Fruit fly (Drosophila melanogaster): ENCODE measurements around the gene p38a.

The p38a gene

DNA sequence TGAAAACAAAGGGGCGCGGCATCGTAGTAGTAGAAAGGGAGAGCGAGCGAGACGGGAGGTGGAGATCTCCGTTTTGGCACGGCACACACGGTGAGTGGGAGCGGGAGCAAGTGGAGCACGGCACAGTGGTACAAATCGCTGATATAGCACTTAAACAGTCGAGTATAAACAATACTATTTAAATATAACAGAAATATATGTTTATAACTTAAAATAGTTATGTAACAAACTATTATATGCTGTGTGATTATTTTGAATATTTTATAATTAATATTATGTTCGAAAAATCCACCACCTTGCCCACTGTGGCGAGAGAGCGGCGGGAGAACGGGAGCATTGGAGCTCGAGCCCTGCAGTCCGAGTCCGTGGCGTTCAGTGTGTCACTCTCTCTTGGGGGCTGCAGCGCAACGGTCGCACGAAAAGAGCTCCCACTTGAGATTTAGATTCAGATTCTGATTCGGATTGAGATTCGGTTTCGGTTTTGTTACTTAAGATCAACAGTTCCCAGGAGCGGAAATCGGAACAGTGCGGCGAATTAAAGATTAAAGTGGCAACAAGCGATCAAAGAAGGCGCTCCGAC lies 11.0 kb downstream of the p38a start, which contains the start of gene Kal1 (continued):
- TF ChIP-seq CG8924 (tag; optimal IDR thresholded peaks at IDR 0.05): peak; percentile 95
- TF ChIP-seq CG18619 (GFP tag; optimal IDR thresholded peaks at IDR 0.05): peak; percentile 81
- TF ChIP-seq psq (GFP tag; optimal IDR thresholded peaks at IDR 0.05): peak; percentile 45
- TF ChIP-seq Blimp-1 (GFP tag; optimal IDR thresholded peaks at IDR 0.05): peak; percentile 96
- no peak for TF ChIP-seq CG8089 (GFP tag; optimal IDR thresholded peaks at IDR 0.05)
- TF ChIP-seq CG7271 (tag; optimal IDR thresholded peaks at IDR 0.05): peak; percentile 27
- peak; percentile 96 for TF ChIP-seq PHDP (tag; optimal IDR thresholded peaks at IDR 0.05)
- peak; percentile 94 for TF ChIP-seq CG1529 (GFP tag; optimal IDR thresholded peaks at IDR 0.05)
- 0 out of 2 replicates have a peak, but pooled peaks have one; percentile 39 for TF ChIP-seq CG11085 (GFP tag; IDR thresholded peaks at IDR 0.05)
- peak; percentile 30 for TF ChIP-seq D19B (GFP tag; optimal IDR thresholded peaks at IDR 0.05)
- TF ChIP-seq Trl (optimal IDR thresholded peaks at IDR 0.05): peak in 1 of 2 experiments; percentile 44
- no peak for TF ChIP-seq Trl (GFP tag; optimal IDR thresholded peaks at IDR 0.05)
- TF ChIP-seq CG1832 (GFP tag; optimal IDR thresholded peaks at IDR 0.05): peak; percentile 9
- TF ChIP-seq CG13775 (GFP tag; optimal IDR thresholded peaks at IDR 0.05): peak; percentile 85
- no peak for TF ChIP-seq nerfin-2 (GFP tag; IDR thresholded peaks at IDR 0.05; ENCODE audit: partially characterized antibody)
- no peak for TF ChIP-seq p53 (GFP tag; optimal IDR thresholded peaks at IDR 0.05)
- TF ChIP-seq run (tag; optimal IDR thresholded peaks at IDR 0.05): peak; percentile 91
- peak; percentile 47 for TF ChIP-seq CG11696 (GFP tag; IDR thresholded peaks at IDR 0.05)
- peak; percentile 95 for TF ChIP-seq CG2875 (GFP tag; optimal IDR thresholded peaks at IDR 0.05)
- peak; percentile 83 for TF ChIP-seq CG1233 (GFP tag; optimal IDR thresholded peaks at IDR 0.05)
- peak; percentile 57 for TF ChIP-seq ac (GFP tag; optimal IDR thresholded peaks at IDR 0.05)
- TF ChIP-seq CG17328 (GFP tag; IDR thresholded peaks at IDR 0.05): peak; percentile 95
- TF ChIP-seq HLH3B (GFP tag; IDR thresholded peaks at IDR 0.05): peak; percentile 96
- TF ChIP-seq CG31441 (GFP tag; IDR thresholded peaks at IDR 0.05): peak; percentile 96
- no peak for TF ChIP-seq hbn (GFP tag; IDR thresholded peaks at IDR 0.05; ENCODE audit: partially characterized antibody)
- 0 out of 3 replicates have a peak, but pooled peaks have one; percentile 38 for TF ChIP-seq knrl (GFP tag; IDR thresholded peaks at IDR 0.05; ENCODE audit: partially characterized antibody)
- TF ChIP-seq CG9727 (GFP tag; optimal IDR thresholded peaks at IDR 0.05): peak; percentile 88
- TF ChIP-seq CG6813 (GFP tag; optimal IDR thresholded peaks at IDR 0.05): peak; percentile 91
- no peak for TF ChIP-seq ato (GFP tag; IDR thresholded peaks at IDR 0.05; ENCODE audit: partially characterized antibody)
- peak; percentile 94 for TF ChIP-seq CG2202 (tag; optimal IDR thresholded peaks at IDR 0.05)
- peak; percentile 95 for TF ChIP-seq seq (GFP tag; IDR thresholded peaks at IDR 0.05)
- TF ChIP-seq Spps (tag; optimal IDR thresholded peaks at IDR 0.05): peak; percentile 94
- peak; percentile 82 for TF ChIP-seq CG16815 (GFP tag; optimal IDR thresholded peaks at IDR 0.05)
- TF ChIP-seq gsb-n (tag; optimal IDR thresholded peaks at IDR 0.05): peak; percentile 97
- TF ChIP-seq da (GFP tag; optimal IDR thresholded peaks at IDR 0.05): no peak
- TF ChIP-seq CG11560 (tag; IDR thresholded peaks at IDR 0.05): peak; percentile 72; the same call in 2 of the 3 replicates
- TF ChIP-seq CG4328 (GFP tag; optimal IDR thresholded peaks at IDR 0.05): peak; percentile 80
- no peak for TF ChIP-seq Bdp1 (GFP tag; optimal IDR thresholded peaks at IDR 0.05)
- TF ChIP-seq sqz (GFP tag; optimal IDR thresholded peaks at IDR 0.05): peak; percentile 87
- peak; percentile 82 for TF ChIP-seq CG15011 (GFP tag; optimal IDR thresholded peaks at IDR 0.05)
- TF ChIP-seq H2.0 (GFP tag; IDR thresholded peaks at IDR 0.05): peak; percentile 90
- TF ChIP-seq peb (GFP tag; IDR thresholded peaks at IDR 0.05): peak; percentile 87
- no peak for TF ChIP-seq inv (GFP tag; IDR thresholded peaks at IDR 0.05; ENCODE audit: partially characterized antibody)
- TF ChIP-seq CG18599 (GFP tag; optimal IDR thresholded peaks at IDR 0.05): peak; percentile 92
- TF ChIP-seq CG7963 (GFP tag; IDR thresholded peaks at IDR 0.05; ENCODE audit: partially characterized antibody): no peak
- peak; percentile 66 for TF ChIP-seq CG10543 (GFP tag; optimal IDR thresholded peaks at IDR 0.05)
- peak; percentile 72 for TF ChIP-seq wek (GFP tag; optimal IDR thresholded peaks at IDR 0.05)
- TF ChIP-seq lilli (GFP tag; optimal IDR thresholded peaks at IDR 0.05): peak; percentile 52
- TF ChIP-seq dmrt11E (tag; optimal IDR thresholded peaks at IDR 0.05): peak; percentile 93
